Worm (Caenorhabditis elegans): Measurements from ENCODE around the gene F15G9.2.

Gene F15G9.2

ce11 chrX:9717265-9717664 is 3.8 kb upstream of the F15G9.2 start, which contains the start of gene him-4:
him-4 (plus strand) TSS chrX:9717565.
- TF ChIP-seq nhr-23 (tag; optimal IDR thresholded peaks at IDR 0.05) = no peak
- TF ChIP-seq C34F6.9 (tag; optimal IDR thresholded peaks at IDR 0.05) = no peak
- no peak for TF ChIP-seq ama-1 (optimal IDR thresholded peaks at IDR 0.05)
- TF ChIP-seq egl-27 (tag; optimal IDR thresholded peaks at IDR 0.05) = no peak
- no peak for TF ChIP-seq snpc-4 (tag; optimal IDR thresholded peaks at IDR 0.05)

- no peak for TF ChIP-seq ztf-1 (GFP tag; conservative IDR thresholded peaks at IDR 0.05)
- no peak for TF ChIP-seq unc-39 (tag; optimal IDR thresholded peaks at IDR 0.05)
- no peak for TF ChIP-seq fos-1 (tag; optimal IDR thresholded peaks at IDR 0.05)
- TF ChIP-seq nhr-25 (tag; optimal IDR thresholded peaks at IDR 0.05) = no peak
- TF ChIP-seq alr-1 (tag; optimal IDR thresholded peaks at IDR 0.05) = no peak
- no peak for TF ChIP-seq unc-55 (GFP tag; optimal IDR thresholded peaks at IDR 0.05)
- no peak for TF ChIP-seq zag-1 (tag; optimal IDR thresholded peaks at IDR 0.05)
- TF ChIP-seq elt-3 (tag; optimal IDR thresholded peaks at IDR 0.05) = no peak
- no peak for TF ChIP-seq crh-2 (tag; optimal IDR thresholded peaks at IDR 0.05)
- no peak for TF ChIP-seq nhr-6 (tag; optimal IDR thresholded peaks at IDR 0.05)
- TF ChIP-seq lin-11 (tag; optimal IDR thresholded peaks at IDR 0.05) = no peak
- no peak for TF ChIP-seq gmeb-1 (tag; optimal IDR thresholded peaks at IDR 0.05)
These were observed 4.1 kb downstream of the F15G9.2 start, which contains the start of gene F15G9.6 for ce11 chrX:9709462-9709861. F15G9.6 (plus strand) TSS chrX:9709762.

- TF ChIP-seq aly-2 (tag; optimal IDR thresholded peaks at IDR 0.05) (no peak), lin-13 (GFP tag; optimal IDR thresholded peaks at IDR 0.05) (no peak), skn-1 (tag; optimal IDR thresholded peaks at IDR 0.05) (no peak), snpc-4 (tag; optimal IDR thresholded peaks at IDR 0.05) (no peak), unc-62 (GFP tag; optimal IDR thresholded peaks at IDR 0.05) (no peak), egl-27 (tag; optimal IDR thresholded peaks at IDR 0.05) (no peak), nhr-77 (tag; optimal IDR thresholded peaks at IDR 0.05) (no peak), mbf-1 (tag; optimal IDR thresholded peaks at IDR 0.05) (no peak)
These were observed 7.4 kb downstream of the F15G9.2 start, which contains the start of gene F15G9.1 for ce11 chrX:9706084-9706483. F15G9.1 (plus strand) TSS chrX:9706384.

- no peak for TF ChIP-seq peb-1 (tag; optimal IDR thresholded peaks at IDR 0.05)
- no peak for TF ChIP-seq nhr-11 (tag; optimal IDR thresholded peaks at IDR 0.05)
- no peak for TF ChIP-seq blmp-1 (tag; optimal IDR thresholded peaks at IDR 0.05; ENCODE audit: insufficient read depth)
- no peak for TF ChIP-seq F13H6.1 (tag; optimal IDR thresholded peaks at IDR 0.05)
- no peak for TF ChIP-seq unc-39 (tag; optimal IDR thresholded peaks at IDR 0.05)
- TF ChIP-seq elt-3 (tag; optimal IDR thresholded peaks at IDR 0.05) = no peak
- TF ChIP-seq lsy-2 (tag; optimal IDR thresholded peaks at IDR 0.05) = no peak
- no peak for TF ChIP-seq nhr-21 (tag; optimal IDR thresholded peaks at IDR 0.05)
- TF ChIP-seq nhr-237 (tag; optimal IDR thresholded peaks at IDR 0.05) = no peak
- no peak for TF ChIP-seq mdl-1 (tag; optimal IDR thresholded peaks at IDR 0.05)
- no peak for TF ChIP-seq unc-62 (GFP tag; optimal IDR thresholded peaks at IDR 0.05)
- peak; percentile 60 for TF ChIP-seq lin-39 (tag; optimal IDR thresholded peaks at IDR 0.05)
- no peak for TF ChIP-seq lin-13 (GFP tag; optimal IDR thresholded peaks at IDR 0.05)
- TF ChIP-seq C34F6.9 (tag; optimal IDR thresholded peaks at IDR 0.05) = peak; percentile 42
- TF ChIP-seq R02D3.7 (tag; optimal IDR thresholded peaks at IDR 0.05) = no peak
- TF ChIP-seq nhr-129 (tag; optimal IDR thresholded peaks at IDR 0.05) = peak; percentile 67
- no peak for TF ChIP-seq elt-1 (tag; optimal IDR thresholded peaks at IDR 0.05)
- TF ChIP-seq sma-3 (GFP tag; optimal IDR thresholded peaks at IDR 0.05) = no peak
- no peak for TF ChIP-seq nhr-12 (tag; optimal IDR thresholded peaks at IDR 0.05)
- TF ChIP-seq lin-11 (tag; optimal IDR thresholded peaks at IDR 0.05) = no peak
- TF ChIP-seq ZK546.5 (tag; optimal IDR thresholded peaks at IDR 0.05) = no peak
- TF ChIP-seq nhr-10 (tag; optimal IDR thresholded peaks at IDR 0.05) = no peak
- no peak for TF ChIP-seq skn-1 (tag; optimal IDR thresholded peaks at IDR 0.05)
- no peak for TF ChIP-seq Y55F3AM.14 (GFP tag; optimal IDR thresholded peaks at IDR 0.05)
- no peak for TF ChIP-seq gmeb-1 (tag; optimal IDR thresholded peaks at IDR 0.05)
- TF ChIP-seq snpc-4 (tag; optimal IDR thresholded peaks at IDR 0.05) = no peak
- no peak for TF ChIP-seq dmd-4 (tag; optimal IDR thresholded peaks at IDR 0.05)
- TF ChIP-seq mbf-1 (tag; optimal IDR thresholded peaks at IDR 0.05) = no peak
- no peak for TF ChIP-seq ztf-11 (tag; optimal IDR thresholded peaks at IDR 0.05)
- no peak for TF ChIP-seq ceh-16 (tag; optimal IDR thresholded peaks at IDR 0.05)
- TF ChIP-seq ama-1 (optimal IDR thresholded peaks at IDR 0.05) = no peak
- no peak for TF ChIP-seq ztf-4 (tag; optimal IDR thresholded peaks at IDR 0.05)
- TF ChIP-seq fos-1 (tag; optimal IDR thresholded peaks at IDR 0.05) = peak; percentile 13
- TF ChIP-seq aly-2 (tag; optimal IDR thresholded peaks at IDR 0.05) = no peak
- no peak for TF ChIP-seq nhr-6 (tag; optimal IDR thresholded peaks at IDR 0.05)
- TF ChIP-seq unc-55 (GFP tag; optimal IDR thresholded peaks at IDR 0.05) = peak; percentile 85
- TF ChIP-seq nhr-77 (tag; optimal IDR thresholded peaks at IDR 0.05) = no peak
- no peak for TF ChIP-seq egl-27 (tag; optimal IDR thresholded peaks at IDR 0.05)
- no peak for TF ChIP-seq nhr-25 (tag; optimal IDR thresholded peaks at IDR 0.05)
- TF ChIP-seq nhr-23 (tag; optimal IDR thresholded peaks at IDR 0.05) = no peak
- no peak for TF ChIP-seq sem-4 (tag; optimal IDR thresholded peaks at IDR 0.05)
These were observed 8.1 kb downstream of the F15G9.2 start for ce11 chrX:9705257-9706035.

Data from whole organism, L2 larva.